Worm (Caenorhabditis elegans) whole organism, young adult: Measurements from ENCODE around the gene K02D10.2.

Experiments used
- B0019.2 ChIP-seq: fragments of 200-800 bp; sonication (Bioruptor generic); conservative IDR thresholded peaks from 2 replicates; pipeline ENCODE4 v1.3.6; 2022; ENCODE audit warnings: missing genetic modification reagents, missing genetic modification characterization, missing compliant biosample characterization
- B0035.1 ChIP-seq: sonication (generic microtip); optimal IDR thresholded peaks from 2 replicates; lab custom pipeline; 2016; ENCODE audit warnings: missing genetic modification characterization, mild to moderate bottlenecking, missing compliant biosample characterization, missing genotype, missing genetic modification reagents
- B0261.1 ChIP-seq: sonication (generic microtip); optimal IDR thresholded peaks from 2 replicates; lab custom pipeline; 2016; ENCODE audit warnings: mild to moderate bottlenecking, missing genetic modification characterization, moderate library complexity, missing compliant biosample characterization
- C06A6.2 ChIP-seq: fragments of 200-800 bp; sonication (Bioruptor generic); conservative IDR thresholded peaks from 2 replicates; pipeline ENCODE4 v1.3.6; 2022; ENCODE audit warnings: missing genetic modification characterization, missing compliant biosample characterization
- F37B4.10 ChIP-seq: fragments of 200-800 bp; sonication (Bioruptor generic); IDR thresholded peaks from 2 replicates; pipeline ENCODE4 v1.3.6; 2022; ENCODE audit warnings: missing genetic modification characterization, missing compliant biosample characterization
- F57C9.4 ChIP-seq: sonication (generic microtip); optimal IDR thresholded peaks from 2 replicates; lab custom pipeline; 2017; ENCODE audit warnings: mild to moderate bottlenecking, missing genetic modification characterization, missing compliant biosample characterization
- T07F8.4 ChIP-seq: sonication (generic microtip); optimal IDR thresholded peaks from 2 replicates; lab custom pipeline; 2016; ENCODE audit warnings: mild to moderate bottlenecking, missing genetic modification characterization, moderate library complexity, missing compliant biosample characterization
- aptf-3 ChIP-seq: fragments of 200-800 bp; sonication (Bioruptor generic); IDR thresholded peaks from 2 replicates; pipeline ENCODE4 v1.3.6; 2022; ENCODE audit warnings: missing genetic modification characterization, missing compliant biosample characterization
- bed-1 ChIP-seq: fragments of 200-800 bp; sonication (Bioruptor generic); IDR thresholded peaks from 2 replicates; pipeline ENCODE4 v1.3.6; 2022; ENCODE audit warnings: missing genetic modification reagents, missing genetic modification characterization, missing compliant biosample characterization
- bed-2 ChIP-seq: fragments of 200-800 bp; sonication (Bioruptor generic); IDR thresholded peaks from 2 replicates; pipeline ENCODE4 v1.3.6; 2022; ENCODE audit warnings: missing genetic modification reagents, missing genetic modification characterization, missing compliant biosample characterization
- ccch-3 ChIP-seq: fragments of 200-800 bp; sonication (Bioruptor generic); optimal IDR thresholded peaks from 2 replicates; lab custom pipeline; 2018; ENCODE audit warnings: mild to moderate bottlenecking, missing genetic modification characterization, missing compliant biosample characterization
- cebp-1 ChIP-seq, 2 experiments: fragments of 200-800 bp in 1 of 2; sonication (Bioruptor generic) in 1 of 2; sonication (generic microtip) in 1 of 2; IDR thresholded peaks in 1 of 2; optimal IDR thresholded peaks in 1 of 2; 2 replicates each; pipeline versions ENCODE4 v1.3.6 to Lab custom; 2017 to 2022; ENCODE audit warnings: missing compliant biosample characterization in 2 of 2, missing genetic modification characterization in 2 of 2, mild to moderate bottlenecking in 1 of 2, missing genetic modification reagents in 1 of 2, moderate library complexity in 1 of 2
- ceh-58 ChIP-seq: fragments of 200-800 bp; sonication (Bioruptor generic); IDR thresholded peaks from 2 replicates; pipeline ENCODE4 v1.3.6; 2022; ENCODE audit warnings: missing genetic modification characterization, missing compliant biosample characterization
- dox-1 ChIP-seq: fragments of 200-800 bp; sonication (Bioruptor generic); IDR thresholded peaks from 2 replicates; pipeline ENCODE4 v1.3.6; 2022; ENCODE audit warnings: missing genetic modification reagents, missing genetic modification characterization, missing compliant biosample characterization
- dpl-1 ChIP-seq: fragments of 150-350 bp; optimal IDR thresholded peaks from 2 replicates; lab custom pipeline; 2014; ENCODE audit warnings: missing biosample characterization, missing genetic modification reagents, missing genetic modification characterization
- hlh-12 ChIP-seq: sonication (generic microtip); optimal IDR thresholded peaks from 2 replicates; lab custom pipeline; 2016; ENCODE audit warnings: missing genetic modification characterization, missing compliant biosample characterization
- hrde-1 ChIP-seq: sonication (generic microtip); optimal IDR thresholded peaks from 2 replicates; lab custom pipeline; 2016; ENCODE audit warnings: missing genetic modification characterization, mild to moderate bottlenecking, missing compliant biosample characterization, moderate library complexity, missing genotype, missing genetic modification reagents, borderline replicate concordance
- let-526 ChIP-seq: fragments of 200-800 bp; sonication (Bioruptor generic); IDR thresholded peaks from 2 replicates; pipeline ENCODE4 v1.3.6; 2022; ENCODE audit warnings: missing genetic modification reagents, missing genetic modification characterization, missing compliant biosample characterization
- lin-26 ChIP-seq: fragments of 200-800 bp; sonication (Bioruptor generic); IDR thresholded peaks from 2 replicates; pipeline ENCODE4 v1.3.6; 2022; ENCODE audit warnings: missing genetic modification reagents, missing genetic modification characterization, missing compliant biosample characterization
- madf-3 ChIP-seq: fragments of 200-800 bp; sonication (Bioruptor generic); IDR thresholded peaks from 2 replicates; pipeline ENCODE4 v1.3.6; 2022; ENCODE audit warnings: missing genetic modification reagents, missing genetic modification characterization, missing compliant biosample characterization
- madf-8 ChIP-seq: fragments of 200-800 bp; sonication (Bioruptor generic); conservative IDR thresholded peaks from 2 replicates; pipeline ENCODE4 v1.3.6; 2022; ENCODE audit warnings: missing genetic modification reagents, missing genetic modification characterization, missing compliant biosample characterization
- mcd-1 ChIP-seq: fragments of 200-800 bp; sonication (Bioruptor generic); IDR thresholded peaks from 2 replicates; pipeline ENCODE4 v1.3.6; 2022; ENCODE audit warnings: missing genetic modification reagents, missing genetic modification characterization, missing compliant biosample characterization
- mel-28 ChIP-seq: sonication (generic microtip); optimal IDR thresholded peaks from 2 replicates; lab custom pipeline; 2016; ENCODE audit warnings: borderline replicate concordance, mild to moderate bottlenecking, missing genetic modification characterization, missing compliant biosample characterization
- nfyb-1 ChIP-seq: fragments of 200-800 bp; sonication (Bioruptor generic); IDR thresholded peaks from 2 replicates; pipeline ENCODE4 v1.3.6; 2022; ENCODE audit warnings: missing genetic modification reagents, missing genetic modification characterization, missing compliant biosample characterization
- nhr-179 ChIP-seq: sonication (generic microtip); optimal IDR thresholded peaks from 2 replicates; lab custom pipeline; 2016; ENCODE audit warnings: mild to moderate bottlenecking, missing genetic modification characterization, missing compliant biosample characterization
- pbrm-1 ChIP-seq: fragments of 200-800 bp; sonication (Bioruptor generic); IDR thresholded peaks from 2 replicates; pipeline ENCODE4 v1.3.6; 2022; ENCODE audit warnings: missing genetic modification reagents, missing genetic modification characterization, missing compliant biosample characterization
- pha-4 ChIP-seq: fragments of 150-350 bp; sonication (generic microtip); optimal IDR thresholded peaks from 2 replicates; lab custom pipeline; 2014; ENCODE audit warnings: missing biosample characterization, missing genetic modification reagents, missing genetic modification characterization
- rec-8 ChIP-seq, 2 experiments: sonication (generic microtip); optimal IDR thresholded peaks; 2 replicates each; lab custom pipeline; 2016; ENCODE audit warnings: mild to moderate bottlenecking in 2 of 2, missing genetic modification characterization in 2 of 2, missing genetic modification reagents in 2 of 2, missing genotype in 2 of 2, missing biosample characterization in 1 of 2, missing compliant biosample characterization in 1 of 2, moderate library complexity in 1 of 2
- sptf-2 ChIP-seq: fragments of 200-800 bp; sonication (Bioruptor generic); optimal IDR thresholded peaks from 2 replicates; lab custom pipeline; 2018; ENCODE audit warnings: mild to moderate bottlenecking, missing genetic modification characterization, missing compliant biosample characterization
- tbx-9 ChIP-seq: sonication (generic microtip); optimal IDR thresholded peaks from 2 replicates; lab custom pipeline; 2016; ENCODE audit warnings: borderline replicate concordance, missing genetic modification characterization, inconsistent platforms, missing compliant biosample characterization
- xnd-1 ChIP-seq: sonication (generic microtip); optimal IDR thresholded peaks from 2 replicates; lab custom pipeline; 2016; ENCODE audit warnings: missing genotype, missing genetic modification reagents, missing genetic modification characterization, missing compliant biosample characterization
- ztf-18 ChIP-seq: sonication (generic microtip); optimal IDR thresholded peaks from 2 replicates; lab custom pipeline; 2016; ENCODE audit warnings: missing genotype, mild to moderate bottlenecking, missing genetic modification characterization, missing compliant biosample characterization
- ztf-22 ChIP-seq: fragments of 200-800 bp; sonication (Bioruptor generic); optimal IDR thresholded peaks from 2 replicates; lab custom pipeline; 2018; ENCODE audit warnings: mild to moderate bottlenecking, missing genetic modification characterization, moderate library complexity, missing compliant biosample characterization
- ztf-28 ChIP-seq: fragments of 200-800 bp; sonication (Bioruptor generic); IDR thresholded peaks from 2 replicates; pipeline ENCODE4 v1.3.6; 2022; ENCODE audit warnings: missing genetic modification reagents, missing genetic modification characterization, missing compliant biosample characterization

The K02D10.2 gene

ce11 chrIII:8771162-8771561, at the start of gene K02D10.2:
K02D10.2 (minus strand) TSS chrIII:8771262.
- TF ChIP-seq ccch-3 (GFP tag; lab: Kevin White, UChicago) (no peak), ztf-22 (GFP tag; lab: Kevin White, UChicago) (no peak), B0019.2 (no peak), F57C9.4 (tag; lab: Kevin White, UChicago) (no peak), rec-8 (tag; optimal IDR thresholded peaks at IDR 0.05; lab: Kevin White, UChicago) (no peak), C06A6.2 (no peak), ztf-18 (tag; lab: Kevin White, UChicago) (no peak), cebp-1 (GFP tag; IDR thresholded peaks at IDR 0.05; lab: Robert Waterston, UW) (no peak), cebp-1 (tag; optimal IDR thresholded peaks at IDR 0.05; lab: Kevin White, UChicago) (no peak), pbrm-1 (GFP tag; lab: Robert Waterston, UW) (no peak), ceh-58 (no peak), aptf-3 (GFP tag; lab: Robert Waterston, UW) (no peak), pha-4 (tag; lab: Kevin White, UChicago) (no peak), T07F8.4 (tag; lab: Kevin White, UChicago) (no peak), F37B4.10 (GFP tag; lab: Robert Waterston, UW) (no peak), mcd-1 (GFP tag; lab: Robert Waterston, UW) (no peak), hrde-1 (no peak)

- TF ChIP-seq dpl-1 (GFP tag; lab: Kevin White, UChicago) (no peak), rec-8 (tag; optimal IDR thresholded peaks at IDR 0.05; lab: Kevin White, UChicago) (no peak), xnd-1 (tag; lab: Kevin White, UChicago) (no peak), dox-1 (no peak), F37B4.10 (GFP tag; lab: Robert Waterston, UW) (no peak), ceh-58 (no peak), T07F8.4 (tag; lab: Kevin White, UChicago) (no peak), bed-2 (GFP tag; lab: Robert Waterston, UW) (no peak), nhr-179 (tag; lab: Kevin White, UChicago) (no peak), mel-28 (tag; lab: Kevin White, UChicago) (no peak), sptf-2 (GFP tag; lab: Kevin White, UChicago) (no peak), ccch-3 (GFP tag; lab: Kevin White, UChicago) (no peak), hlh-12 (tag; lab: Kevin White, UChicago) (no peak), lin-26 (GFP tag; lab: Robert Waterston, UW) (no peak), tbx-9 (tag; lab: Kevin White, UChicago) (no peak), B0035.1 (tag; lab: Kevin White, UChicago) (no peak), nfyb-1 (GFP tag; lab: Robert Waterston, UW) (no peak), madf-3 (no peak)
- TF ChIP-seq, all 124 proteins: peak for 0
These were observed 47.5 kb upstream of the K02D10.2 start, which contains the start of gene pat-2 for ce11 chrIII:8818599-8818998. pat-2 (plus strand) TSS chrIII:8818899.

ce11 chrIII:8815699-8816098, 44.6 kb upstream of the K02D10.2 start:
- TF ChIP-seq F37B4.10 (GFP tag; lab: Robert Waterston, UW): no peak
- TF ChIP-seq let-526 (GFP tag; lab: Robert Waterston, UW): no peak
- no peak for TF ChIP-seq B0261.1

ce11 chrIII:8811111-8811510, 40.0 kb upstream of the K02D10.2 start:
- TF ChIP-seq bed-1 (no peak), madf-8 (GFP tag; lab: Robert Waterston, UW) (no peak), ceh-58 (no peak), tbx-9 (tag; lab: Kevin White, UChicago) (no peak), ztf-28 (GFP tag; lab: Robert Waterston, UW) (no peak), pha-4 (tag; lab: Kevin White, UChicago) (no peak)
